Fruit fly (Drosophila melanogaster) S2 (cell line): ENCODE results near the gene bol.

Experiments used
- CG8478 ChIP-seq: fragments of >200 bp; optimal IDR thresholded peaks from 2 replicates; lab custom pipeline; 2018
- CTCF ChIP-seq, 2 experiments: fragments of >200 bp; optimal IDR thresholded peaks; 2 replicates each; lab custom pipeline; 2018

DNA sequence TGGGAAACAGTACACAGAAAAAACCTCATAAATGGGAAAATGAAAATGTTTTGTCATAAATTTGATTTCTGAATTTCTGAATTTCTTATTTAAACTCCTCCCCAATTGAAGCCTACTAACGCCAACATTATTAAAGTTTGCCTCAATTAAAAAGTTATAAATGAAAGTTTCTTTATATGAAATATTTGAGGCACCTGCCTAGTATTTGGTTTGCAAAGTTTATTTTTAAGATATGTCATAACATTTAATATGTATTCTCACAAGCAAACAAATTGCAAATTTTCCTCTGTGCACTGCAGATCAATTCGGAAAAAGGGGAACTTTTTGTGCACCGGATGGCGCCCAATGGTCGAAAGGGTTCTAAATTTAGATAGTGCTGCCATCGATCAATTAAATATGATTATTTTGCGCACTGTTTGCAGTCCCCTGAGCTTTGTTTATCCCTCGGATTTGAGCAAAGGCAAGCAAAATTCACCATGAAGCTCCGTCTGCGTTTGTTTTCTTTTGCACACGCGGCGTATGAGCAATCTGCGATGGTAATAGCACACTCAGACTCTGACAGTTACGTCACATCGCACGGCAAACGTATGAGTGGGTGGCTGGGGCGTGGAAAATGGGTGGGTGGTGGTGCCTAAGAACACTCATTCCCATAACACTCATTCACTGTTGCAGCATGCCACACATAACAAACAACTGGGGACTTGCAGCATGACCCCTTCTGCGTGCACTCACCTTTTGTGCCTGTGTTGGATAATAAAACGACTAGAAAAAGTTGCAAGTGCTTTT, 69.0 kb downstream of the bol start:
- no peak for TF ChIP-seq CG8478
- no peak for TF ChIP-seq CTCF (optimal IDR thresholded peaks at IDR 0.05; lab: Kevin White, UChicago)
